Fruit fly (Drosophila melanogaster) whole organism, embryonic: ENCODE data around the gene Tbc1d22.

Source experiments
- Atf3 ChIP-seq: fragments of 200-800 bp; sonication (Bioruptor generic); optimal IDR thresholded peaks from 3 replicates; lab custom pipeline; 2016; ENCODE audit warnings: missing biosample characterization, missing genetic modification characterization
- BtbVII ChIP-seq: fragments of 200-800 bp; sonication (Bioruptor generic); optimal IDR thresholded peaks from 3 replicates; lab custom pipeline; 2017; ENCODE audit warnings: missing biosample characterization, mild to moderate bottlenecking, missing genetic modification characterization
- Bteb2 ChIP-seq: fragments of 200-800 bp; sonication (Bioruptor generic); optimal IDR thresholded peaks from 2 replicates; lab custom pipeline; 2016; ENCODE audit warnings: missing biosample characterization, missing genetic modification characterization
- CG10274 ChIP-seq: fragments of 200-800 bp; sonication (Bioruptor generic); optimal IDR thresholded peaks from 3 replicates; lab custom pipeline; 2017; ENCODE audit warnings: missing biosample characterization, mild to moderate bottlenecking, missing genetic modification characterization
- CG11247 ChIP-seq: fragments of 200-800 bp; sonication (Bioruptor generic); IDR thresholded peaks from 2 replicates; pipeline ENCODE4 v1.3.6; 2022; ENCODE audit warnings: missing biosample characterization, missing genetic modification characterization
- CG12236 ChIP-seq: fragments of 200-800 bp; sonication (Bioruptor generic); optimal IDR thresholded peaks from 2 replicates; lab custom pipeline; 2016; ENCODE audit warnings: missing biosample characterization, missing genetic modification characterization
- CG12391 ChIP-seq: fragments of 200-800 bp; sonication (Bioruptor generic); optimal IDR thresholded peaks from 3 replicates; lab custom pipeline; 2018; ENCODE audit warnings: missing biosample characterization, mild to moderate bottlenecking, missing genetic modification characterization, moderate library complexity
- CG16863 ChIP-seq: fragments of 200-800 bp; sonication (Bioruptor generic); optimal IDR thresholded peaks from 3 replicates; lab custom pipeline; 2016; ENCODE audit warnings: missing biosample characterization, missing genetic modification characterization
- CG18011 ChIP-seq: fragments of 200-800 bp; sonication (Bioruptor generic); optimal IDR thresholded peaks from 2 replicates; lab custom pipeline; 2017; ENCODE audit warnings: missing biosample characterization, missing genetic modification characterization, mild to moderate bottlenecking, moderate library complexity, missing genotype
- CG2120 ChIP-seq: fragments of 200-800 bp; sonication (Bioruptor generic); optimal IDR thresholded peaks from 3 replicates; lab custom pipeline; 2016; ENCODE audit warnings: missing biosample characterization, missing genetic modification characterization
- CG31224 ChIP-seq: fragments of 200-800 bp; sonication (Bioruptor generic); IDR thresholded peaks from 2 replicates; pipeline ENCODE4 v1.3.6; 2022; ENCODE audit warnings: missing biosample characterization, missing genetic modification characterization
- CG3838 ChIP-seq: fragments of 200-800 bp; sonication (Bioruptor generic); optimal IDR thresholded peaks from 3 replicates; lab custom pipeline; 2016; ENCODE audit warnings: missing biosample characterization, missing genetic modification characterization
- CG4820 ChIP-seq: fragments of 200-800 bp; sonication (Bioruptor generic); optimal IDR thresholded peaks from 3 replicates; lab custom pipeline; 2016; ENCODE audit warnings: missing biosample characterization, missing genetic modification characterization
- CG6272 ChIP-seq: fragments of 200-800 bp; sonication (Bioruptor generic); IDR thresholded peaks from 2 replicates; pipeline ENCODE4 v1.3.6; 2022; ENCODE audit warnings: missing biosample characterization, missing genetic modification characterization
- CG6689 ChIP-seq: fragments of 200-800 bp; sonication (Bioruptor generic); IDR thresholded peaks from 2 replicates; pipeline ENCODE4 v1.3.6; 2022; ENCODE audit warnings: missing biosample characterization, missing genetic modification characterization
- CG7839 ChIP-seq: fragments of 200-800 bp; sonication (Bioruptor generic); optimal IDR thresholded peaks from 3 replicates; lab custom pipeline; 2018; ENCODE audit warnings: missing biosample characterization, mild to moderate bottlenecking, missing genetic modification characterization, moderate library complexity
- CG9876 ChIP-seq: fragments of 200-800 bp; sonication (Bioruptor generic); optimal IDR thresholded peaks from 2 replicates; lab custom pipeline; 2016; ENCODE audit warnings: missing biosample characterization, missing genetic modification characterization
- CG9932 ChIP-seq: fragments of 200-800 bp; sonication (Bioruptor generic); IDR thresholded peaks from 2 replicates; pipeline ENCODE4 v1.3.6; 2022; ENCODE audit warnings: missing biosample characterization, missing genetic modification characterization
- CrebB ChIP-seq: fragments of 200-800 bp; sonication (Bioruptor generic); optimal IDR thresholded peaks from 3 replicates; lab custom pipeline; 2018; ENCODE audit warnings: missing biosample characterization, mild to moderate bottlenecking, missing genetic modification characterization
- D19B ChIP-seq: fragments of 200-800 bp; sonication (Bioruptor generic); optimal IDR thresholded peaks from 2 replicates; lab custom pipeline; 2017; ENCODE audit warnings: missing biosample characterization, mild to moderate bottlenecking, missing genetic modification characterization
- Dad ChIP-seq: fragments of 200-800 bp; sonication (Bioruptor generic); optimal IDR thresholded peaks from 3 replicates; lab custom pipeline; 2016; ENCODE audit warnings: missing biosample characterization, missing genetic modification characterization
- Deaf1 ChIP-seq: fragments of 200-800 bp; optimal IDR thresholded peaks from 3 replicates; lab custom pipeline; 2019; ENCODE audit warnings: missing biosample characterization, mild to moderate bottlenecking, missing genetic modification characterization, moderate library complexity
- Elba2 ChIP-seq: fragments of 200-800 bp; sonication (Bioruptor generic); optimal IDR thresholded peaks from 3 replicates; lab custom pipeline; 2016; ENCODE audit warnings: missing biosample characterization, missing genetic modification characterization
- Ets65A ChIP-seq: fragments of 200-800 bp; sonication (Bioruptor generic); peaks from one replicate; lab custom pipeline; 2016; ENCODE audit warnings: missing biosample characterization, missing genetic modification characterization
- Fer2 ChIP-seq: fragments of 200-800 bp; sonication (Bioruptor generic); optimal IDR thresholded peaks from 2 replicates; lab custom pipeline; 2018; ENCODE audit warnings: missing biosample characterization, mild to moderate bottlenecking, missing genetic modification characterization, moderate library complexity
- GATAe ChIP-seq: fragments of 200-800 bp; sonication (Bioruptor generic); conservative IDR thresholded peaks from 2 replicates; pipeline ENCODE4 v1.3.6; 2022; ENCODE audit warnings: missing biosample characterization, missing genetic modification characterization
- HHEX ChIP-seq: fragments of 200-800 bp; sonication (Bioruptor generic); optimal IDR thresholded peaks from 3 replicates; lab custom pipeline; 2017; ENCODE audit warnings: missing biosample characterization, mild to moderate bottlenecking, missing genetic modification characterization, missing genetic modification reagents
- HLH3B ChIP-seq: fragments of 200-800 bp; sonication (Bioruptor generic); IDR thresholded peaks from 2 replicates; pipeline ENCODE4 v1.3.6; 2022; ENCODE audit warnings: missing biosample characterization, missing genetic modification characterization
- HLHmδ ChIP-seq: fragments of 200-800 bp; sonication (Bioruptor generic); optimal IDR thresholded peaks from 2 replicates; lab custom pipeline; 2018; ENCODE audit warnings: missing biosample characterization, mild to moderate bottlenecking, missing genetic modification characterization, moderate library complexity
- Hmr ChIP-seq: fragments of 200-800 bp; sonication (Bioruptor generic); optimal IDR thresholded peaks from 3 replicates; lab custom pipeline; 2017; ENCODE audit warnings: mild to moderate bottlenecking, missing biosample characterization, missing genetic modification reagents, missing genetic modification characterization
- Mad ChIP-seq: fragments of 200-800 bp; sonication (Bioruptor generic); optimal IDR thresholded peaks from 2 replicates; lab custom pipeline; 2016; ENCODE audit warnings: missing biosample characterization, missing genetic modification characterization
- Meics ChIP-seq: fragments of 200-800 bp; sonication (Bioruptor generic); optimal IDR thresholded peaks from 2 replicates; lab custom pipeline; 2017; ENCODE audit warnings: missing biosample characterization, mild to moderate bottlenecking, missing genetic modification characterization
- Optix ChIP-seq: fragments of 200-800 bp; sonication (Bioruptor generic); IDR thresholded peaks from 3 replicates; pipeline ENCODE4 v1.3.6; 2022; ENCODE audit warnings: missing biosample characterization, missing genetic modification characterization
- Pdp1 ChIP-seq, 2 experiments: fragments of 200-800 bp; sonication (Bioruptor generic); optimal IDR thresholded peaks; 3 replicates each; lab custom pipeline; 2016; ENCODE audit warnings: missing biosample characterization in 2 of 2, missing genetic modification characterization in 2 of 2, mild to moderate bottlenecking in 1 of 2, moderate library complexity in 1 of 2
- Sox100B ChIP-seq: fragments of 200-800 bp; sonication (Bioruptor generic); optimal IDR thresholded peaks from 3 replicates; lab custom pipeline; 2018; ENCODE audit warnings: missing biosample characterization, mild to moderate bottlenecking, missing genetic modification characterization
- Sry-β ChIP-seq: fragments of 200-800 bp; sonication (Bioruptor generic); optimal IDR thresholded peaks from 2 replicates; lab custom pipeline; 2018; ENCODE audit warnings: missing biosample characterization, mild to moderate bottlenecking, missing genetic modification characterization, moderate library complexity
- Ssrp ChIP-seq: fragments of 200-800 bp; sonication (Bioruptor generic); optimal IDR thresholded peaks from 2 replicates; lab custom pipeline; 2018; ENCODE audit warnings: missing biosample characterization, mild to moderate bottlenecking, missing genetic modification characterization, moderate library complexity
- cg ChIP-seq: fragments of 200-800 bp; sonication (Bioruptor generic); optimal IDR thresholded peaks from 3 replicates; lab custom pipeline; 2019; ENCODE audit warnings: missing biosample characterization, mild to moderate bottlenecking, missing genetic modification characterization, moderate library complexity
- chn ChIP-seq: fragments of 200-800 bp; sonication (Bioruptor generic); optimal IDR thresholded peaks from 2 replicates; lab custom pipeline; 2016; ENCODE audit warnings: missing biosample characterization, missing genetic modification characterization
- eve ChIP-seq, 2 experiments: fragments of >200 bp; optimal IDR thresholded peaks; 2 replicates each; lab custom pipeline; 2017; ENCODE audit warnings: missing biosample characterization in 2 of 2, missing genetic modification characterization in 2 of 2
- fru ChIP-seq: fragments of >200 bp; optimal IDR thresholded peaks from 2 replicates; lab custom pipeline; 2017
- hb ChIP-seq: fragments of 200-800 bp; sonication (Bioruptor generic); IDR thresholded peaks from 3 replicates; pipeline ENCODE4 v1.3.6; 2022; ENCODE audit warnings: missing biosample characterization, missing genetic modification characterization; ENCODE audit not compliant: partially characterized antibody
- hth ChIP-seq: fragments of >200 bp; optimal IDR thresholded peaks from 2 replicates; lab custom pipeline; 2017; ENCODE audit warnings: inconsistent platforms
- ind ChIP-seq: fragments of 200-800 bp; sonication (Bioruptor generic); optimal IDR thresholded peaks from 3 replicates; lab custom pipeline; 2016; ENCODE audit warnings: missing biosample characterization, missing genetic modification characterization
- kah ChIP-seq: fragments of 200-800 bp; sonication (Bioruptor generic); optimal IDR thresholded peaks from 2 replicates; lab custom pipeline; 2018; ENCODE audit warnings: missing biosample characterization, mild to moderate bottlenecking, missing genetic modification characterization
- p53 ChIP-seq: fragments of 200-800 bp; sonication (Bioruptor generic); optimal IDR thresholded peaks from 2 replicates; lab custom pipeline; 2016; ENCODE audit warnings: missing biosample characterization, missing genetic modification characterization
- pum ChIP-seq: fragments of 200-800 bp; sonication (Bioruptor generic); optimal IDR thresholded peaks from 2 replicates; lab custom pipeline; 2016; ENCODE audit warnings: missing biosample characterization, missing genetic modification characterization
- repo ChIP-seq: fragments of 200-800 bp; sonication (Bioruptor generic); optimal IDR thresholded peaks from 2 replicates; lab custom pipeline; 2016; ENCODE audit warnings: missing biosample characterization, missing genetic modification characterization
- schlank ChIP-seq: fragments of 200-800 bp; sonication (Bioruptor generic); optimal IDR thresholded peaks from 2 replicates; lab custom pipeline; 2018; ENCODE audit warnings: missing biosample characterization, mild to moderate bottlenecking, missing genetic modification characterization
- sqz ChIP-seq: fragments of 200-800 bp; sonication (Bioruptor generic); optimal IDR thresholded peaks from 3 replicates; lab custom pipeline; 2018; ENCODE audit warnings: missing biosample characterization, mild to moderate bottlenecking, missing genetic modification characterization
- sr ChIP-seq: fragments of 200-800 bp; sonication (Bioruptor generic); IDR thresholded peaks from 3 replicates; pipeline ENCODE4 v1.3.6; 2022; ENCODE audit warnings: missing biosample characterization, missing genetic modification characterization
- wek ChIP-seq: fragments of 200-800 bp; sonication (Bioruptor generic); optimal IDR thresholded peaks from 3 replicates; lab custom pipeline; 2018; ENCODE audit warnings: missing biosample characterization, mild to moderate bottlenecking, missing genetic modification characterization, moderate library complexity

The Tbc1d22 gene

DNA sequence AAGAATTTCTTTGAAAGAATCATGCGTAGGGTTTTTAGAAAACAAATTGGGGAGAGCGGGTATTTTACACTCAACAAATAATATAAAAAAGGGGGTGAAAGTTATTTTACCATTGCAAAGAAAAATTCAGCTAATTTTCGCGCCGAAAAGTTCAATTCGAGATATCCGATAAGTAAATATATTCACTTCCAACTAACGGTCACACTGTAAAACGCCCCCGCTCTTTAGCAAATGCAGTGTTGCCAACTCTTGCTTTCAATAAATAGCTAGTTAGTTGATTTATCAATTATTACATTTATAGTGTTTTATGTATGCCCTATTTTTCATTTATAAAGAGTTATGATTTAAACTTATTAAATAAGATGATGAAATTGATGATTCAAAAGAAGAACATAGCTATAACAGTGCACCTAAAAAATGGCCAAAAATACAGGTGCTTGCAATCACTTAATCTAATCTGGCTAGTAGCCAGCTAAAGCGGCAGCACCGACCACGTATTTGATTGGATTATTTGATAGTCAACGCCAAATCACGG, 36.3 kb downstream of the Tbc1d22 start, which contains the start of gene meigo (continued):
- peak; percentile 87 for TF ChIP-seq CG2120 (GFP tag; lab: Kevin White, UChicago)
- peak; percentile 60; the same call in 1 of the 2 replicates for TF ChIP-seq CG6689 (GFP tag; lab: Robert Waterston, UW)
- no peak for TF ChIP-seq HHEX (GFP tag; lab: Kevin White, UChicago)
- peak; percentile 9 for TF ChIP-seq CG10274
- peak in 1 of 2 experiments; percentile 65 for TF ChIP-seq Pdp1 (GFP tag; optimal IDR thresholded peaks at IDR 0.05; lab: Kevin White, UChicago)
- no peak for TF ChIP-seq cg (GFP tag; lab: Kevin White, UChicago)
- TF ChIP-seq Mad (GFP tag; lab: Kevin White, UChicago), result peak; percentile 69
- TF ChIP-seq HLHmδ (GFP tag; lab: Kevin White, UChicago), result no peak
- no peak for TF ChIP-seq wek (GFP tag; lab: Kevin White, UChicago)
- peak; percentile 44 for TF ChIP-seq CrebB
- TF ChIP-seq Optix, result no peak
- TF ChIP-seq p53, result no peak
- no peak for TF ChIP-seq fru (lab: Kevin White, UChicago)
- TF ChIP-seq Meics, result peak; percentile 57
- peak; percentile 97 for TF ChIP-seq sr (GFP tag; lab: Robert Waterston, UW)
- TF ChIP-seq CG9876 (GFP tag; lab: Kevin White, UChicago), result no peak
- no peak for TF ChIP-seq eve (GFP tag; optimal IDR thresholded peaks at IDR 0.05; lab: Kevin White, UChicago)
- TF ChIP-seq GATAe (GFP tag; lab: Robert Waterston, UW), result peak; percentile 48
- peak; percentile 55 for TF ChIP-seq Ssrp (tag; lab: Kevin White, UChicago)
- peak; percentile 34 for TF ChIP-seq BtbVII (GFP tag; lab: Kevin White, UChicago)
- TF ChIP-seq hb (GFP tag; lab: Robert Waterston, UW), result no peak
- peak; percentile 42 for TF ChIP-seq CG4820
- TF ChIP-seq hth, result no peak
- peak; percentile 74 for TF ChIP-seq Elba2 (GFP tag; lab: Kevin White, UChicago)
- TF ChIP-seq ind (GFP tag; lab: Kevin White, UChicago), result peak; percentile 70
- peak; percentile 62 for TF ChIP-seq Fer2 (tag; lab: Kevin White, UChicago)
- TF ChIP-seq CG9932, result peak; percentile 73
- TF ChIP-seq CG31224 (GFP tag; lab: Robert Waterston, UW), result no peak
- peak; percentile 6 for TF ChIP-seq D19B (GFP tag; lab: Kevin White, UChicago)
- TF ChIP-seq CG3838 (GFP tag; lab: Kevin White, UChicago), result no peak
- TF ChIP-seq CG12391, result peak; percentile 86
- no peak for TF ChIP-seq Hmr
- peak; percentile 51 for TF ChIP-seq chn (GFP tag; lab: Kevin White, UChicago)
- peak; percentile 16 for TF ChIP-seq kah (GFP tag; lab: Kevin White, UChicago)
- TF ChIP-seq repo (GFP tag; lab: Kevin White, UChicago), result peak; percentile 46
- peak; percentile 54 for TF ChIP-seq CG16863 (GFP tag; lab: Kevin White, UChicago)
- TF ChIP-seq Atf3, result peak; percentile 19
- no peak for TF ChIP-seq CG7839 (tag; lab: Kevin White, UChicago)
- TF ChIP-seq sqz (GFP tag; lab: Kevin White, UChicago), result no peak
- peak; percentile 47; the same call in 1 of the 2 replicates for TF ChIP-seq HLH3B (GFP tag; lab: Robert Waterston, UW)
- TF ChIP-seq pum, result peak; percentile 34
- peak; percentile 17 for TF ChIP-seq schlank (tag; lab: Kevin White, UChicago)
- TF ChIP-seq Sry-β (GFP tag; lab: Kevin White, UChicago), result peak; percentile 99
- peak; percentile 35 for TF ChIP-seq Bteb2 (GFP tag; lab: Kevin White, UChicago)
- TF ChIP-seq Dad (GFP tag; lab: Kevin White, UChicago), result peak; percentile 25
- TF ChIP-seq Deaf1 (tag; lab: Kevin White, UChicago), result no peak
- TF ChIP-seq CG6272, result peak; percentile 65
- peak; percentile 94 for TF ChIP-seq Ets65A (GFP tag; lab: Kevin White, UChicago)
- TF ChIP-seq CG18011, result peak; percentile 54
- TF ChIP-seq CG12236 (GFP tag; lab: Kevin White, UChicago), result no peak
- TF ChIP-seq Sox100B (GFP tag; lab: Kevin White, UChicago), result no peak
- peak; percentile 53; the same call in 1 of the 2 replicates for TF ChIP-seq CG11247
